Fruit fly (Drosophila melanogaster): Measurements from ENCODE around the gene CG3699.

dm6 chrX:940580-941184, 6.6 kb downstream of the CG3699 start, which contains the start of the genes CG3704 and mus81:
- TF ChIP-seq usp (GFP tag; optimal IDR thresholded peaks at IDR 0.05) (no peak), psq (optimal IDR thresholded peaks at IDR 0.05) (no peak), CG8478 (optimal IDR thresholded peaks at IDR 0.05) (no peak), EcR (GFP tag; optimal IDR thresholded peaks at IDR 0.05) (no peak), pan (optimal IDR thresholded peaks at IDR 0.05) (no peak), Dll (optimal IDR thresholded peaks at IDR 0.05) (peak; percentile 27)

Data from whole organism.